Fruit fly (Drosophila melanogaster) whole organism, embryonic: Measurements from ENCODE around the gene CG1635.

Source experiments
- BEAF-32 ChIP-seq: fragments of 200-800 bp; sonication (Bioruptor generic); optimal IDR thresholded peaks from 3 replicates; lab custom pipeline; 2017; ENCODE audit warnings: missing biosample characterization, missing genetic modification characterization, mild to moderate bottlenecking, moderate library complexity, missing genetic modification reagents
- CG10274 ChIP-seq: fragments of 200-800 bp; sonication (Bioruptor generic); optimal IDR thresholded peaks from 3 replicates; lab custom pipeline; 2017; ENCODE audit warnings: missing biosample characterization, mild to moderate bottlenecking, missing genetic modification characterization
- CG11695 ChIP-seq: fragments of 200-800 bp; sonication (Bioruptor generic); IDR thresholded peaks from 3 replicates; pipeline ENCODE4 v1.3.6; 2022; ENCODE audit warnings: missing biosample characterization, missing genetic modification characterization
- CG12071 ChIP-seq: fragments of 200-800 bp; sonication (Bioruptor generic); optimal IDR thresholded peaks from 3 replicates; lab custom pipeline; 2018; ENCODE audit warnings: missing biosample characterization, mild to moderate bottlenecking, missing genetic modification characterization
- CG13287 ChIP-seq: fragments of 200-800 bp; sonication (Bioruptor generic); IDR thresholded peaks from 2 replicates; pipeline ENCODE4 v1.3.6; 2022; ENCODE audit warnings: missing biosample characterization, missing genetic modification characterization; ENCODE audit not compliant: partially characterized antibody
- CG13624 ChIP-seq: fragments of 200-800 bp; sonication (Bioruptor generic); optimal IDR thresholded peaks from 2 replicates; lab custom pipeline; 2016; ENCODE audit warnings: missing biosample characterization, missing genetic modification characterization
- CG15601 ChIP-seq: fragments of 200-800 bp; sonication (Bioruptor generic); optimal IDR thresholded peaks from 3 replicates; lab custom pipeline; 2019; ENCODE audit warnings: missing biosample characterization, mild to moderate bottlenecking, missing genetic modification characterization, moderate library complexity
- CG16813 ChIP-seq: fragments of 200-800 bp; sonication (Bioruptor generic); IDR thresholded peaks from 3 replicates; pipeline ENCODE4 v1.3.6; 2022; ENCODE audit warnings: missing biosample characterization, missing genetic modification characterization; ENCODE audit not compliant: partially characterized antibody
- CG17186 ChIP-seq: fragments of 200-800 bp; sonication (Bioruptor generic); optimal IDR thresholded peaks from 3 replicates; lab custom pipeline; 2017; ENCODE audit warnings: missing biosample characterization, missing genetic modification reagents, missing genetic modification characterization
- CG18262 ChIP-seq: fragments of 200-800 bp; optimal IDR thresholded peaks from 3 replicates; lab custom pipeline; 2019; ENCODE audit warnings: missing biosample characterization, mild to moderate bottlenecking, missing genetic modification characterization, moderate library complexity
- CG18764 ChIP-seq: fragments of 200-800 bp; sonication (Bioruptor generic); optimal IDR thresholded peaks from 3 replicates; lab custom pipeline; 2016; ENCODE audit warnings: missing biosample characterization, missing genetic modification characterization
- CG32772 ChIP-seq: fragments of 200-800 bp; sonication (Bioruptor generic); IDR thresholded peaks from 2 replicates; pipeline ENCODE4 v1.3.6; 2022; ENCODE audit warnings: missing biosample characterization, missing genetic modification characterization
- CG34224 ChIP-seq: fragments of 200-800 bp; sonication (Bioruptor generic); IDR thresholded peaks from 3 replicates; pipeline ENCODE4 v1.3.6; 2022; ENCODE audit warnings: missing biosample characterization, missing genetic modification characterization; ENCODE audit not compliant: partially characterized antibody
- CG34376 ChIP-seq: fragments of 200-800 bp; sonication (Bioruptor generic); optimal IDR thresholded peaks from 2 replicates; lab custom pipeline; 2018; ENCODE audit warnings: missing biosample characterization, mild to moderate bottlenecking, missing genetic modification characterization
- CG34422 ChIP-seq: fragments of 200-800 bp; sonication (Bioruptor generic); IDR thresholded peaks from 3 replicates; pipeline ENCODE4 v1.3.6; 2022; ENCODE audit warnings: missing biosample characterization, missing genetic modification characterization
- CG4820 ChIP-seq: fragments of 200-800 bp; sonication (Bioruptor generic); optimal IDR thresholded peaks from 3 replicates; lab custom pipeline; 2016; ENCODE audit warnings: missing biosample characterization, missing genetic modification characterization
- CG6272 ChIP-seq: fragments of 200-800 bp; sonication (Bioruptor generic); IDR thresholded peaks from 2 replicates; pipeline ENCODE4 v1.3.6; 2022; ENCODE audit warnings: missing biosample characterization, missing genetic modification characterization
- CG7928 ChIP-seq: fragments of 200-800 bp; sonication (Bioruptor generic); optimal IDR thresholded peaks from 2 replicates; lab custom pipeline; 2017; ENCODE audit warnings: missing biosample characterization, mild to moderate bottlenecking, missing genetic modification characterization
- CG8359 ChIP-seq: fragments of 200-800 bp; sonication (Bioruptor generic); optimal IDR thresholded peaks from 2 replicates; lab custom pipeline; 2017; ENCODE audit warnings: missing biosample characterization, mild to moderate bottlenecking, missing genetic modification characterization, borderline replicate concordance
- CG8765 ChIP-seq: fragments of 200-800 bp; sonication (Bioruptor generic); IDR thresholded peaks from 2 replicates; pipeline ENCODE4 v1.3.6; 2022; ENCODE audit warnings: missing biosample characterization, missing genetic modification characterization
- CG8924 ChIP-seq: fragments of 200-800 bp; optimal IDR thresholded peaks from 3 replicates; lab custom pipeline; 2019; ENCODE audit warnings: missing biosample characterization, mild to moderate bottlenecking, missing genetic modification characterization, moderate library complexity
- CG9609 ChIP-seq: fragments of 200-800 bp; sonication (Bioruptor generic); optimal IDR thresholded peaks from 3 replicates; lab custom pipeline; 2016; ENCODE audit warnings: missing biosample characterization, missing genetic modification characterization
- CG9797 ChIP-seq: fragments of 200-800 bp; sonication (Bioruptor generic); optimal IDR thresholded peaks from 3 replicates; lab custom pipeline; 2018; ENCODE audit warnings: missing biosample characterization, mild to moderate bottlenecking, missing genetic modification characterization
- CrebB ChIP-seq: fragments of 200-800 bp; sonication (Bioruptor generic); optimal IDR thresholded peaks from 3 replicates; lab custom pipeline; 2018; ENCODE audit warnings: missing biosample characterization, mild to moderate bottlenecking, missing genetic modification characterization
- D ChIP-seq, 2 experiments: fragments of 200-800 bp in 1 of 2; fragments of >200 bp in 1 of 2; sonication (Bioruptor generic) in 1 of 2; optimal IDR thresholded peaks; 2 replicates in 1 of 2; 3 replicates in 1 of 2; lab custom pipeline; 2017; ENCODE audit warnings: mild to moderate bottlenecking in 1 of 2, missing biosample characterization in 1 of 2, missing genetic modification characterization in 1 of 2, missing genetic modification reagents in 1 of 2
- Dad ChIP-seq: fragments of 200-800 bp; sonication (Bioruptor generic); optimal IDR thresholded peaks from 3 replicates; lab custom pipeline; 2016; ENCODE audit warnings: missing biosample characterization, missing genetic modification characterization
- Dbx ChIP-seq: fragments of 200-800 bp; sonication (Bioruptor generic); IDR thresholded peaks from 3 replicates; pipeline ENCODE4 v1.3.6; 2022; ENCODE audit warnings: missing biosample characterization, missing genetic modification characterization
- Dfd ChIP-seq, 2 experiments: fragments of >200 bp; optimal IDR thresholded peaks; 2 replicates each; lab custom pipeline; 2017; ENCODE audit warnings: missing biosample characterization in 2 of 2, missing genetic modification characterization in 2 of 2
- E2f1 ChIP-seq: fragments of 200-800 bp; sonication (Bioruptor generic); IDR thresholded peaks from 2 replicates; pipeline ENCODE4 v1.3.6; 2022; ENCODE audit warnings: missing biosample characterization, missing genetic modification characterization
- H15 ChIP-seq: fragments of 200-800 bp; sonication (Bioruptor generic); IDR thresholded peaks from 3 replicates; pipeline ENCODE4 v1.3.6; 2022; ENCODE audit warnings: missing biosample characterization, missing genetic modification characterization
- Hey ChIP-seq: fragments of 200-800 bp; sonication (Bioruptor generic); optimal IDR thresholded peaks from 3 replicates; lab custom pipeline; 2018; ENCODE audit warnings: missing biosample characterization, mild to moderate bottlenecking, missing genetic modification characterization
- NK7.1 ChIP-seq: fragments of 200-800 bp; sonication (Bioruptor generic); optimal IDR thresholded peaks from 3 replicates; lab custom pipeline; 2016; ENCODE audit warnings: missing biosample characterization, missing genetic modification characterization
- cato ChIP-seq: fragments of 200-800 bp; sonication (Bioruptor generic); optimal IDR thresholded peaks from 2 replicates; lab custom pipeline; 2016; ENCODE audit warnings: missing biosample characterization, missing genetic modification characterization, borderline replicate concordance
- chif ChIP-seq, 2 experiments: fragments of 200-800 bp; sonication (Bioruptor generic); optimal IDR thresholded peaks; 3 replicates each; lab custom pipeline; 2016; ENCODE audit warnings: missing biosample characterization in 2 of 2, missing genetic modification characterization in 2 of 2
- en ChIP-seq: fragments of 200-800 bp; sonication (Bioruptor generic); optimal IDR thresholded peaks from 2 replicates; lab custom pipeline; 2016; ENCODE audit warnings: missing biosample characterization, missing genetic modification characterization
- gce ChIP-seq: fragments of 200-800 bp; sonication (Bioruptor generic); IDR thresholded peaks from 3 replicates; pipeline ENCODE4 v1.3.6; 2022; ENCODE audit warnings: missing biosample characterization, missing genetic modification characterization
- gfzf ChIP-seq: fragments of 200-800 bp; sonication (Bioruptor generic); optimal IDR thresholded peaks from 2 replicates; lab custom pipeline; 2016; ENCODE audit warnings: missing biosample characterization, mild to moderate bottlenecking, missing genetic modification characterization, moderate library complexity
- gsb ChIP-seq: fragments of 200-800 bp; sonication (Bioruptor generic); IDR thresholded peaks from 2 replicates; pipeline ENCODE4 v1.3.6; 2022; ENCODE audit warnings: missing biosample characterization, missing genetic modification characterization
- jing ChIP-seq: fragments of 200-800 bp; sonication (Bioruptor generic); optimal IDR thresholded peaks from 2 replicates; lab custom pipeline; 2018; ENCODE audit warnings: missing biosample characterization, mild to moderate bottlenecking, missing genetic modification characterization
- pho ChIP-seq: fragments of 200-800 bp; sonication (Bioruptor generic); optimal IDR thresholded peaks from 2 replicates; lab custom pipeline; 2016; ENCODE audit warnings: missing biosample characterization, missing genetic modification characterization
- psq ChIP-seq: fragments of 200-800 bp; sonication (Bioruptor generic); optimal IDR thresholded peaks from 2 replicates; lab custom pipeline; 2017; ENCODE audit warnings: missing biosample characterization, missing genetic modification characterization
- salm ChIP-seq: fragments of 200-800 bp; sonication (Bioruptor generic); optimal IDR thresholded peaks from 2 replicates; lab custom pipeline; 2018; ENCODE audit warnings: missing biosample characterization, mild to moderate bottlenecking, missing genetic modification characterization
- sens-2 ChIP-seq: fragments of 200-800 bp; sonication (Bioruptor generic); IDR thresholded peaks from 2 replicates; pipeline ENCODE4 v1.3.6; 2022; ENCODE audit warnings: missing biosample characterization, missing genetic modification characterization
- sna ChIP-seq: fragments of 200-800 bp; sonication (Bioruptor generic); IDR thresholded peaks from 2 replicates; pipeline ENCODE4 v1.3.6; 2022; ENCODE audit warnings: missing biosample characterization, missing genetic modification characterization; ENCODE audit not compliant: partially characterized antibody
- sqz ChIP-seq: fragments of 200-800 bp; sonication (Bioruptor generic); optimal IDR thresholded peaks from 3 replicates; lab custom pipeline; 2018; ENCODE audit warnings: missing biosample characterization, mild to moderate bottlenecking, missing genetic modification characterization
- tap ChIP-seq: fragments of 200-800 bp; optimal IDR thresholded peaks from 3 replicates; lab custom pipeline; 2019; ENCODE audit warnings: missing biosample characterization, mild to moderate bottlenecking, missing genetic modification characterization, moderate library complexity
- trh ChIP-seq: fragments of 200-800 bp; sonication (Bioruptor generic); optimal IDR thresholded peaks from 2 replicates; lab custom pipeline; 2016; ENCODE audit warnings: missing biosample characterization, missing genetic modification characterization
- unc-4 ChIP-seq: fragments of 200-800 bp; sonication (Bioruptor generic); IDR thresholded peaks from 2 replicates; pipeline ENCODE4 v1.3.6; 2022; ENCODE audit warnings: missing biosample characterization, missing genetic modification characterization; ENCODE audit not compliant: partially characterized antibody
- wor ChIP-seq: fragments of 200-800 bp; sonication (Bioruptor generic); IDR thresholded peaks from 2 replicates; pipeline ENCODE4 v1.3.6; 2022; ENCODE audit warnings: missing biosample characterization, missing genetic modification characterization
- z ChIP-seq: fragments of 200-800 bp; sonication (Bioruptor generic); IDR thresholded peaks from 3 replicates; pipeline ENCODE4 v1.3.6; 2022; ENCODE audit warnings: missing biosample characterization, missing genetic modification characterization

The CG1635 gene

dm6 chr3R:31588374-31588773, at the start of gene CG1635 (continued):
- TF ChIP-seq unc-4 (GFP tag; lab: Robert Waterston, UW) = 0 out of 2 replicates have a peak, but pooled peaks have one; percentile 45
- TF ChIP-seq CG8924 (tag; lab: Kevin White, UChicago) = peak; percentile 100
- peak; percentile 95 for TF ChIP-seq CG8359 (GFP tag; lab: Kevin White, UChicago)
- peak; percentile 94 for TF ChIP-seq psq (GFP tag; lab: Kevin White, UChicago)
- peak; percentile 99 for TF ChIP-seq pho (GFP tag; lab: Kevin White, UChicago)
- TF ChIP-seq salm (tag; lab: Kevin White, UChicago) = peak; percentile 100
- peak; percentile 96 for TF ChIP-seq cato (GFP tag; lab: Kevin White, UChicago)
- peak; percentile 98 for TF ChIP-seq CG6272 (GFP tag; lab: Robert Waterston, UW)
- TF ChIP-seq jing (GFP tag; lab: Kevin White, UChicago) = peak; percentile 97
- peak; percentile 84 for TF ChIP-seq CG13287
- peak; percentile 98 for TF ChIP-seq CG8765 (GFP tag; lab: Robert Waterston, UW)
- TF ChIP-seq CG15601 = peak; percentile 99
- TF ChIP-seq CG13624 (GFP tag; lab: Kevin White, UChicago) = peak; percentile 94
- peak; percentile 100 for TF ChIP-seq CG18262
- TF ChIP-seq CG12071 (GFP tag; lab: Kevin White, UChicago) = peak; percentile 99
- peak; percentile 82 for TF ChIP-seq z
- peak; percentile 99 for TF ChIP-seq gsb (GFP tag; lab: Robert Waterston, UW)
- TF ChIP-seq sna = peak; percentile 73
- peak; percentile 7 for TF ChIP-seq gfzf
- TF ChIP-seq wor = peak; percentile 99
- peak; percentile 99 for TF ChIP-seq CG11695
- no peak for TF ChIP-seq D (optimal IDR thresholded peaks at IDR 0.05; lab: Kevin White, UChicago)
- TF ChIP-seq D (GFP tag; optimal IDR thresholded peaks at IDR 0.05; lab: Kevin White, UChicago) = peak; percentile 99
- peak; percentile 98 for TF ChIP-seq NK7.1
- TF ChIP-seq sens-2 (GFP tag; lab: Robert Waterston, UW) = peak; percentile 99
- no peak for TF ChIP-seq Dfd (GFP tag; optimal IDR thresholded peaks at IDR 0.05; lab: Kevin White, UChicago)
- TF ChIP-seq CG10274 (GFP tag; lab: Kevin White, UChicago) = peak; percentile 94
- peak; percentile 99 for TF ChIP-seq CG34422 (GFP tag; lab: Robert Waterston, UW)
- TF ChIP-seq E2f1 (GFP tag; lab: Robert Waterston, UW) = peak; percentile 99
- TF ChIP-seq BEAF-32 (GFP tag; lab: Kevin White, UChicago) = peak; percentile 32
- peak; percentile 96 for TF ChIP-seq en (GFP tag; lab: Kevin White, UChicago)
- TF ChIP-seq tap (tag; lab: Kevin White, UChicago) = peak; percentile 100
- TF ChIP-seq CG34224 = peak; percentile 87
- peak; percentile 97 for TF ChIP-seq CG18764 (GFP tag; lab: Kevin White, UChicago)
- peak; percentile 51 for TF ChIP-seq CG16813
- peak; percentile 99 for TF ChIP-seq gce
- peak; percentile 99 for TF ChIP-seq sqz
- TF ChIP-seq H15 (GFP tag; lab: Robert Waterston, UW) = peak; percentile 99
- TF ChIP-seq Dad (GFP tag; lab: Kevin White, UChicago) = peak; percentile 98
- TF ChIP-seq CG17186 = peak; percentile 94
- TF ChIP-seq trh (GFP tag; lab: Kevin White, UChicago) = peak; percentile 96
- peak; percentile 100 for TF ChIP-seq CG34376 (GFP tag; lab: Kevin White, UChicago)
- peak; percentile 64 for TF ChIP-seq CG9797 (GFP tag; lab: Kevin White, UChicago)
- peak; percentile 99 for TF ChIP-seq CrebB (tag; lab: Kevin White, UChicago)
- TF ChIP-seq CG32772 (GFP tag; lab: Robert Waterston, UW) = peak; percentile 98
- peak; percentile 86 for TF ChIP-seq CG7928 (GFP tag; lab: Kevin White, UChicago)
- peak; percentile 95 for TF ChIP-seq Hey (tag; lab: Kevin White, UChicago)
- peak; percentile 99 for TF ChIP-seq Dbx (GFP tag; lab: Robert Waterston, UW)
- TF ChIP-seq chif (GFP tag; optimal IDR thresholded peaks at IDR 0.05; lab: Kevin White, UChicago) = peak; percentile 98
- peak; percentile 97 for TF ChIP-seq CG9609 (GFP tag; lab: Kevin White, UChicago)
- TF ChIP-seq CG4820 (GFP tag; lab: Kevin White, UChicago) = peak; percentile 98
